Fruit fly (Drosophila melanogaster): ENCODE measurements around the gene CG4783.

The CG4783 gene

dm6 chr3R:19995408-19995807 lies 47.2 kb downstream of the CG4783 start:
- TF ChIP-seq Ets98B (GFP tag; IDR thresholded peaks at IDR 0.05) (no peak), CG4496 (GFP tag; IDR thresholded peaks at IDR 0.05) (no peak), gl (tag; optimal IDR thresholded peaks at IDR 0.05) (no peak), CG15710 (tag; optimal IDR thresholded peaks at IDR 0.05) (no peak), fd96Ca (GFP tag; IDR thresholded peaks at IDR 0.05) (no peak), CG9948 (tag; optimal IDR thresholded peaks at IDR 0.05) (no peak), Pif1B (GFP tag; optimal IDR thresholded peaks at IDR 0.05) (no peak), rn (GFP tag; IDR thresholded peaks at IDR 0.05) (no peak), CG8159 (tag; optimal IDR thresholded peaks at IDR 0.05) (no peak), CG13204 (GFP tag; optimal IDR thresholded peaks at IDR 0.05) (no peak), Pif1A (GFP tag; optimal IDR thresholded peaks at IDR 0.05) (no peak), EcR (GFP tag; optimal IDR thresholded peaks at IDR 0.05) (no peak), CG17806 (tag; optimal IDR thresholded peaks at IDR 0.05) (no peak), CG12605 (GFP tag; IDR thresholded peaks at IDR 0.05) (no peak), CG34367 (tag; optimal IDR thresholded peaks at IDR 0.05) (no peak)

dm6 chr3R:19996433-19996832 lies 48.2 kb downstream of the CG4783 start:
- no peak for TF ChIP-seq D1 (tag; optimal IDR thresholded peaks at IDR 0.05)
- TF ChIP-seq CG8301 (tag; optimal IDR thresholded peaks at IDR 0.05), result peak; percentile 60
- peak; percentile 9 for TF ChIP-seq CG8159 (tag; optimal IDR thresholded peaks at IDR 0.05)
- peak; percentile 69 for TF ChIP-seq CG14655 (GFP tag; optimal IDR thresholded peaks at IDR 0.05)
- TF ChIP-seq Pif1A (GFP tag; optimal IDR thresholded peaks at IDR 0.05), result peak; percentile 33
- TF ChIP-seq CG4496 (GFP tag; IDR thresholded peaks at IDR 0.05), result peak; percentile 30; the same call in 1 of the 3 replicates
- no peak for TF ChIP-seq Snoo (tag; optimal IDR thresholded peaks at IDR 0.05)
- TF ChIP-seq CG9948 (tag; optimal IDR thresholded peaks at IDR 0.05), result no peak
- TF ChIP-seq CG32121 (GFP tag; IDR thresholded peaks at IDR 0.05), result peak; percentile 36; the same call in 1 of the 2 replicates

DNA sequence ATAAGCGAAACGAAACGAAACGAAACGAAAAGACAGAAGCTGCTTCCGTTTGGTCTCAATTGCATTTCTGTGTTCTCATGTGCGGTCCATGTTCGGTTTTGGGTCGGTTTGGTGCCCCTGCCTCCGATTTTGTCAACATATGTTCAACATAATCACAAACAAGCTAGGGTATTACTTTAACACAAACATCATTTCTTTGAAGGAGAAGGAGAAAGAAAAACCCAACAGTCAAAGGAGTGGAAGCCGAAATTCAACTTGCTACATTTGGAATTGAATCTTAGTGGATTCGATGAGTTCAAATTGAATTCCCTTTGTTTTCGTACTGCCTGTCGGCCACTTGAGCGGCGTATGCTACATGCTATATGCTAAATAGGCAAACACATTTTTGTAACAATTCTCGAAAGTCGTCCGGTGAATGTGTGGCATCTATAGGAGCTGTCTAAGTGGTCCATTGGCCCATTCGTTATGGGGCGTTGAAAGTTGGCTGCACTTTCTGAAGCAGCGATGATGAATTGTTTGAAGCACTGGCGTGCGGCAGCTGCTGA lies 49.4 kb downstream of the CG4783 start:
- TF ChIP-seq Pif1B (GFP tag; optimal IDR thresholded peaks at IDR 0.05), result no peak
- TF ChIP-seq CG9948 (tag; optimal IDR thresholded peaks at IDR 0.05), result no peak
- no peak for TF ChIP-seq gl (tag; optimal IDR thresholded peaks at IDR 0.05)
- TF ChIP-seq Ets98B (GFP tag; IDR thresholded peaks at IDR 0.05), result no peak
- no peak for TF ChIP-seq CG15710 (tag; optimal IDR thresholded peaks at IDR 0.05)
- no peak for TF ChIP-seq CG8159 (tag; optimal IDR thresholded peaks at IDR 0.05)
- TF ChIP-seq CG17806 (tag; optimal IDR thresholded peaks at IDR 0.05), result no peak

DNA sequence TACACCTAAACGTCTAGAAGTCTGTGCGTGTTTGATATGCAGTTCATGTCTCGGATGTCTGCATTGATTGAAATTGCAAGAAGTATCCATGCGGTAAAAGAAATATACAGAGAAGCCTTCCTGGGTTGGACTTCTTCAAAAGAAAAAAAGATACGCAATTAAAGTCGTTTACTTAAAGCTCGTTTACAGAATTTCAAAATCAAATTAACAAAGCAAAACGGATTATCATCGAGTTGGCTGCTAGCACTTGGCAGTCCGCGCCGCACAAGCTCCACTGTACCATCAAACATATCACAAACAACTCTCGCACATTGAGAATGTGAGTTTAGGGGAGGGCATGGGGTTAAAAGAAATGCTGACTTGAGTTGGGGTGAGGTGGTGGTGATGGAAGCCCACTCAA lies 50.2 kb downstream of the CG4783 start:
- no peak for TF ChIP-seq CG10348 (GFP tag; IDR thresholded peaks at IDR 0.05)
- peak; percentile 23 for TF ChIP-seq Snoo (tag; optimal IDR thresholded peaks at IDR 0.05)
- 0 out of 2 replicates have a peak, but pooled peaks have one; percentile 30 for TF ChIP-seq rn (GFP tag; IDR thresholded peaks at IDR 0.05)
- TF ChIP-seq CG14655 (GFP tag; optimal IDR thresholded peaks at IDR 0.05), result peak; percentile 80
- TF ChIP-seq Pif1B (GFP tag; optimal IDR thresholded peaks at IDR 0.05), result peak; percentile 49
- TF ChIP-seq CG9948 (tag; optimal IDR thresholded peaks at IDR 0.05), result peak; percentile 66
- peak; percentile 83; the same call in 2 of the 3 replicates for TF ChIP-seq fd96Ca (GFP tag; IDR thresholded peaks at IDR 0.05)
- peak; percentile 47; the same call in 1 of the 2 replicates for TF ChIP-seq CG32121 (GFP tag; IDR thresholded peaks at IDR 0.05)
- peak; percentile 72 for TF ChIP-seq CG17806 (tag; optimal IDR thresholded peaks at IDR 0.05)
- TF ChIP-seq CG12605 (GFP tag; IDR thresholded peaks at IDR 0.05), result peak; percentile 54
- TF ChIP-seq CG8301 (tag; optimal IDR thresholded peaks at IDR 0.05), result peak; percentile 72
- TF ChIP-seq CG34367 (tag; optimal IDR thresholded peaks at IDR 0.05), result peak; percentile 72
- peak; percentile 89 for TF ChIP-seq CG4496 (GFP tag; IDR thresholded peaks at IDR 0.05)
- TF ChIP-seq gl (tag; optimal IDR thresholded peaks at IDR 0.05), result peak; percentile 29
- peak; percentile 63 for TF ChIP-seq CG8159 (tag; optimal IDR thresholded peaks at IDR 0.05)
- peak; percentile 69 for TF ChIP-seq CG15710 (tag; optimal IDR thresholded peaks at IDR 0.05)
- no peak for TF ChIP-seq EcR (GFP tag; optimal IDR thresholded peaks at IDR 0.05)
- TF ChIP-seq D1 (tag; optimal IDR thresholded peaks at IDR 0.05), result no peak
- TF ChIP-seq Pif1A (GFP tag; optimal IDR thresholded peaks at IDR 0.05), result peak; percentile 69
- peak; percentile 71 for TF ChIP-seq Ets98B (GFP tag; IDR thresholded peaks at IDR 0.05)
- peak; percentile 23 for TF ChIP-seq CG13204 (GFP tag; optimal IDR thresholded peaks at IDR 0.05)

Measured in whole organism, pupa.